Worm (Caenorhabditis elegans) whole organism, L4 larva: ENCODE results near the gene cyp-33C4.

Source experiments
- ZK546.5 ChIP-seq, 2 experiments: sonication (generic microtip); optimal IDR thresholded peaks; 2 replicates each; lab custom pipeline; 2017; ENCODE audit warnings: missing biosample characterization in 2 of 2, missing genetic modification characterization in 2 of 2
- ceh-28 ChIP-seq: fragments of 150-350 bp; optimal IDR thresholded peaks from 2 replicates; lab custom pipeline; 2014; ENCODE audit warnings: missing biosample characterization, missing genetic modification reagents, missing genetic modification characterization
- cey-2 ChIP-seq: sonication (generic microtip); optimal IDR thresholded peaks from 3 replicates; lab custom pipeline; 2017; ENCODE audit warnings: missing genetic modification characterization, mild to moderate bottlenecking, missing compliant biosample characterization, antibody characterized with exemption, borderline replicate concordance; ENCODE audit not compliant: insufficient read depth
- dpl-1 ChIP-seq: fragments of 150-350 bp; optimal IDR thresholded peaks from 2 replicates; lab custom pipeline; 2014; ENCODE audit warnings: missing biosample characterization, missing genetic modification reagents, missing genetic modification characterization
- madf-9 ChIP-seq: fragments of 200-800 bp; sonication (Bioruptor generic); conservative IDR thresholded peaks from 2 replicates; pipeline ENCODE4 v1.3.6; 2022; ENCODE audit warnings: missing genetic modification reagents, missing genetic modification characterization, missing compliant biosample characterization
- mep-1 ChIP-seq: fragments of 150-350 bp; sonication (generic microtip); optimal IDR thresholded peaks from 3 replicates; lab custom pipeline; 2014; ENCODE audit warnings: missing biosample characterization, missing genetic modification characterization
- pqm-1 ChIP-seq: sonication (generic microtip); optimal IDR thresholded peaks from 2 replicates; lab custom pipeline; 2017; ENCODE audit warnings: missing biosample characterization, missing genetic modification characterization
- skn-1 ChIP-seq: fragments of 150-350 bp; optimal IDR thresholded peaks from 2 replicates; lab custom pipeline; 2014; ENCODE audit warnings: missing biosample characterization, missing genetic modification characterization
- unc-39 ChIP-seq: sonication (generic microtip); optimal IDR thresholded peaks from 2 replicates; lab custom pipeline; 2017; ENCODE audit warnings: missing biosample characterization, missing genetic modification characterization
- unc-62 ChIP-seq, 3 experiments: fragments of 150-350 bp in 1 of 3; sonication (generic microtip); optimal IDR thresholded peaks in 2 of 3; peaks in 1 of 3; 1 replicate in 1 of 3; 2 replicates in 2 of 3; lab custom pipeline; 2014 to 2017; ENCODE audit warnings: missing biosample characterization in 3 of 3, missing genetic modification characterization in 3 of 3, missing genetic modification reagents in 3 of 3, missing genotype in 1 of 3
- ztf-11 ChIP-seq: fragments of 150-350 bp; optimal IDR thresholded peaks from 2 replicates; lab custom pipeline; 2014; ENCODE audit warnings: missing biosample characterization, missing genetic modification characterization

ce11 chrV:2285107-2285506 lies 49.2 kb downstream of the cyp-33C4 start, which contains the start of gene nhr-227:
- no peak for TF ChIP-seq ZK546.5 (tag; optimal IDR thresholded peaks at IDR 0.05; lab: Kevin White, UChicago)
- no peak for TF ChIP-seq ztf-11 (tag; lab: Kevin White, UChicago)
- no peak for TF ChIP-seq dpl-1 (GFP tag; lab: Kevin White, UChicago)
- TF ChIP-seq pqm-1 (tag; lab: Kevin White, UChicago), result no peak
- no peak for TF ChIP-seq mep-1 (tag; lab: Kevin White, UChicago)
- no peak for TF ChIP-seq skn-1 (tag; lab: Kevin White, UChicago)
- no peak for TF ChIP-seq cey-2 (tag; lab: Kevin White, UChicago)
- TF ChIP-seq unc-39 (tag; lab: Kevin White, UChicago), result no peak
- TF ChIP-seq ceh-28 (tag; lab: Kevin White, UChicago), result no peak
- TF ChIP-seq madf-9, result no peak
- TF ChIP-seq unc-62 (GFP tag; optimal IDR thresholded peaks at IDR 0.05 in 1 of 2; lab: Kevin White, UChicago), result no peak
- no peak for TF ChIP-seq unc-62 (tag; optimal IDR thresholded peaks at IDR 0.05; lab: Kevin White, UChicago)
